Fruit fly (Drosophila melanogaster) whole organism, embryonic: ENCODE data around the gene drongo.

Experiments used
- Atf-2 ChIP-seq: fragments of 200-800 bp; sonication (Bioruptor generic); optimal IDR thresholded peaks from 2 replicates; lab custom pipeline; 2016; ENCODE audit warnings: missing biosample characterization, missing genetic modification characterization
- CG11456 ChIP-seq: fragments of 200-800 bp; sonication (Bioruptor generic); IDR thresholded peaks from 3 replicates; pipeline ENCODE4 v1.3.6; 2022; ENCODE audit warnings: missing biosample characterization, missing genetic modification characterization
- CG13296 ChIP-seq: fragments of 200-800 bp; sonication (Bioruptor generic); optimal IDR thresholded peaks from 3 replicates; lab custom pipeline; 2018; ENCODE audit warnings: missing biosample characterization, mild to moderate bottlenecking, missing genetic modification characterization
- CG13624 ChIP-seq: fragments of 200-800 bp; sonication (Bioruptor generic); optimal IDR thresholded peaks from 2 replicates; lab custom pipeline; 2016; ENCODE audit warnings: missing biosample characterization, missing genetic modification characterization
- CG13775 ChIP-seq: fragments of 200-800 bp; sonication (Bioruptor generic); optimal IDR thresholded peaks from 3 replicates; lab custom pipeline; 2017; ENCODE audit warnings: missing biosample characterization, mild to moderate bottlenecking, missing genetic modification characterization
- CG15601 ChIP-seq: fragments of 200-800 bp; sonication (Bioruptor generic); optimal IDR thresholded peaks from 3 replicates; lab custom pipeline; 2019; ENCODE audit warnings: missing biosample characterization, mild to moderate bottlenecking, missing genetic modification characterization, moderate library complexity
- CG17186 ChIP-seq: fragments of 200-800 bp; sonication (Bioruptor generic); optimal IDR thresholded peaks from 3 replicates; lab custom pipeline; 2017; ENCODE audit warnings: missing biosample characterization, missing genetic modification reagents, missing genetic modification characterization
- CG18764 ChIP-seq: fragments of 200-800 bp; sonication (Bioruptor generic); optimal IDR thresholded peaks from 3 replicates; lab custom pipeline; 2016; ENCODE audit warnings: missing biosample characterization, missing genetic modification characterization
- CG2202 ChIP-seq: fragments of 200-800 bp; sonication (Bioruptor generic); optimal IDR thresholded peaks from 2 replicates; lab custom pipeline; 2018; ENCODE audit warnings: missing biosample characterization, mild to moderate bottlenecking, missing genetic modification characterization
- CG31365 ChIP-seq: fragments of 200-800 bp; sonication (Bioruptor generic); optimal IDR thresholded peaks from 2 replicates; lab custom pipeline; 2018; ENCODE audit warnings: missing biosample characterization, mild to moderate bottlenecking, missing genetic modification characterization
- CG34224 ChIP-seq: fragments of 200-800 bp; sonication (Bioruptor generic); IDR thresholded peaks from 3 replicates; pipeline ENCODE4 v1.3.6; 2022; ENCODE audit warnings: missing biosample characterization, missing genetic modification characterization; ENCODE audit not compliant: partially characterized antibody
- CG9876 ChIP-seq: fragments of 200-800 bp; sonication (Bioruptor generic); optimal IDR thresholded peaks from 2 replicates; lab custom pipeline; 2016; ENCODE audit warnings: missing biosample characterization, missing genetic modification characterization
- CrebB ChIP-seq: fragments of 200-800 bp; sonication (Bioruptor generic); optimal IDR thresholded peaks from 3 replicates; lab custom pipeline; 2018; ENCODE audit warnings: missing biosample characterization, mild to moderate bottlenecking, missing genetic modification characterization
- Dad ChIP-seq: fragments of 200-800 bp; sonication (Bioruptor generic); optimal IDR thresholded peaks from 3 replicates; lab custom pipeline; 2016; ENCODE audit warnings: missing biosample characterization, missing genetic modification characterization
- Dip3 ChIP-seq: fragments of 200-800 bp; sonication (Bioruptor generic); optimal IDR thresholded peaks from 3 replicates; lab custom pipeline; 2016; ENCODE audit warnings: missing biosample characterization, missing genetic modification characterization
- Doc2 ChIP-seq: fragments of 200-800 bp; sonication (Bioruptor generic); IDR thresholded peaks from 2 replicates; pipeline ENCODE4 v1.3.6; 2022; ENCODE audit warnings: missing biosample characterization, missing genetic modification characterization
- Dref ChIP-seq: fragments of 200-800 bp; sonication (Bioruptor generic); IDR thresholded peaks from 2 replicates; pipeline ENCODE4 v1.3.6; 2022; ENCODE audit warnings: missing biosample characterization, missing genetic modification characterization
- E2f1 ChIP-seq: fragments of 200-800 bp; sonication (Bioruptor generic); IDR thresholded peaks from 2 replicates; pipeline ENCODE4 v1.3.6; 2022; ENCODE audit warnings: missing biosample characterization, missing genetic modification characterization
- Elba2 ChIP-seq: fragments of 200-800 bp; sonication (Bioruptor generic); optimal IDR thresholded peaks from 3 replicates; lab custom pipeline; 2016; ENCODE audit warnings: missing biosample characterization, missing genetic modification characterization
- Ets65A ChIP-seq: fragments of 200-800 bp; sonication (Bioruptor generic); peaks from one replicate; lab custom pipeline; 2016; ENCODE audit warnings: missing biosample characterization, missing genetic modification characterization
- Fer1 ChIP-seq: fragments of 200-800 bp; sonication (Bioruptor generic); optimal IDR thresholded peaks from 2 replicates; lab custom pipeline; 2017; ENCODE audit warnings: missing biosample characterization, mild to moderate bottlenecking, missing genetic modification characterization
- H15 ChIP-seq: fragments of 200-800 bp; sonication (Bioruptor generic); IDR thresholded peaks from 3 replicates; pipeline ENCODE4 v1.3.6; 2022; ENCODE audit warnings: missing biosample characterization, missing genetic modification characterization
- HLH4C ChIP-seq: fragments of 200-800 bp; sonication (Bioruptor generic); IDR thresholded peaks from 3 replicates; pipeline ENCODE4 v1.3.6; 2022; ENCODE audit warnings: missing biosample characterization, missing genetic modification characterization; ENCODE audit not compliant: partially characterized antibody
- HmgZ ChIP-seq: fragments of 200-800 bp; sonication (Bioruptor generic); optimal IDR thresholded peaks from 2 replicates; lab custom pipeline; 2018; ENCODE audit warnings: missing biosample characterization, mild to moderate bottlenecking, missing genetic modification characterization
- Lhr ChIP-seq: fragments of 200-800 bp; sonication (Bioruptor generic); optimal IDR thresholded peaks from 3 replicates; lab custom pipeline; 2017; ENCODE audit warnings: mild to moderate bottlenecking, missing biosample characterization, missing genetic modification reagents, missing genetic modification characterization
- Mrtf ChIP-seq: fragments of 200-800 bp; sonication (Bioruptor generic); IDR thresholded peaks from 3 replicates; pipeline ENCODE4 v1.3.6; 2022; ENCODE audit warnings: missing biosample characterization, missing genetic modification characterization
- Nf-YC ChIP-seq: fragments of 200-800 bp; optimal IDR thresholded peaks from 3 replicates; lab custom pipeline; 2019; ENCODE audit warnings: missing biosample characterization, mild to moderate bottlenecking, missing genetic modification characterization, moderate library complexity
- Oli ChIP-seq: fragments of 200-800 bp; sonication (Bioruptor generic); optimal IDR thresholded peaks from 2 replicates; lab custom pipeline; 2018; ENCODE audit warnings: missing biosample characterization, mild to moderate bottlenecking, missing genetic modification characterization, moderate library complexity
- Poxn ChIP-seq: fragments of 200-800 bp; sonication (Bioruptor generic); IDR thresholded peaks from 2 replicates; pipeline ENCODE4 v1.3.6; 2022; ENCODE audit warnings: missing biosample characterization, missing genetic modification characterization
- Xbp1 ChIP-seq: fragments of 200-800 bp; sonication (Bioruptor generic); optimal IDR thresholded peaks from 3 replicates; lab custom pipeline; 2016; ENCODE audit warnings: missing biosample characterization, mild to moderate bottlenecking, missing genetic modification characterization
- bigmax ChIP-seq: fragments of 200-800 bp; sonication (Bioruptor generic); optimal IDR thresholded peaks from 2 replicates; lab custom pipeline; 2018; ENCODE audit warnings: missing biosample characterization, mild to moderate bottlenecking, missing genetic modification characterization
- crc ChIP-seq: fragments of 200-800 bp; sonication (Bioruptor generic); optimal IDR thresholded peaks from 2 replicates; lab custom pipeline; 2016; ENCODE audit warnings: missing biosample characterization, missing genetic modification characterization
- dan ChIP-seq: fragments of 200-800 bp; sonication (Bioruptor generic); IDR thresholded peaks from 2 replicates; pipeline ENCODE4 v1.3.6; 2022; ENCODE audit warnings: missing biosample characterization, missing genetic modification characterization
- disco-r ChIP-seq: fragments of 200-800 bp; sonication (Bioruptor generic); optimal IDR thresholded peaks from 2 replicates; lab custom pipeline; 2016; ENCODE audit warnings: missing biosample characterization, missing genetic modification characterization
- emc ChIP-seq: fragments of 200-800 bp; sonication (Bioruptor generic); optimal IDR thresholded peaks from 2 replicates; lab custom pipeline; 2016; ENCODE audit warnings: missing biosample characterization, missing genetic modification characterization
- ewg ChIP-seq: fragments of 200-800 bp; sonication (Bioruptor generic); optimal IDR thresholded peaks from 3 replicates; lab custom pipeline; 2017; ENCODE audit warnings: mild to moderate bottlenecking, missing biosample characterization, missing genetic modification reagents, missing genetic modification characterization
- fd3F ChIP-seq: fragments of 200-800 bp; sonication (Bioruptor generic); optimal IDR thresholded peaks from 2 replicates; lab custom pipeline; 2018; ENCODE audit warnings: missing biosample characterization, mild to moderate bottlenecking, missing genetic modification characterization, moderate library complexity
- fu2 ChIP-seq: fragments of 200-800 bp; sonication (Bioruptor generic); optimal IDR thresholded peaks from 2 replicates; lab custom pipeline; 2016; ENCODE audit warnings: missing biosample characterization, missing genetic modification characterization
- gcm2 ChIP-seq: fragments of 200-800 bp; sonication (Bioruptor generic); optimal IDR thresholded peaks from 2 replicates; lab custom pipeline; 2016; ENCODE audit warnings: missing biosample characterization, missing genetic modification characterization
- hb ChIP-seq: fragments of 200-800 bp; sonication (Bioruptor generic); IDR thresholded peaks from 3 replicates; pipeline ENCODE4 v1.3.6; 2022; ENCODE audit warnings: missing biosample characterization, missing genetic modification characterization; ENCODE audit not compliant: partially characterized antibody
- jumu ChIP-seq: fragments of 200-800 bp; sonication (Bioruptor generic); optimal IDR thresholded peaks from 3 replicates; lab custom pipeline; 2016; ENCODE audit warnings: missing biosample characterization, missing genetic modification characterization
- kay ChIP-seq: fragments of 200-800 bp; sonication (Bioruptor generic); optimal IDR thresholded peaks from 2 replicates; lab custom pipeline; 2016; ENCODE audit warnings: missing biosample characterization, missing genetic modification characterization
- pzg ChIP-seq: fragments of 200-800 bp; sonication (Bioruptor generic); optimal IDR thresholded peaks from 3 replicates; lab custom pipeline; 2018; ENCODE audit warnings: missing biosample characterization, mild to moderate bottlenecking, missing genetic modification characterization, moderate library complexity
- sd ChIP-seq: fragments of 200-800 bp; sonication (Bioruptor generic); optimal IDR thresholded peaks from 3 replicates; lab custom pipeline; 2018; ENCODE audit warnings: missing biosample characterization, mild to moderate bottlenecking, missing genetic modification characterization, moderate library complexity
- slp2 ChIP-seq: fragments of 200-800 bp; sonication (Bioruptor generic); optimal IDR thresholded peaks from 2 replicates; lab custom pipeline; 2016; ENCODE audit warnings: missing biosample characterization, missing genetic modification characterization
- sug ChIP-seq: fragments of 200-800 bp; optimal IDR thresholded peaks from 2 replicates; lab custom pipeline; 2019; ENCODE audit warnings: missing biosample characterization, mild to moderate bottlenecking, missing genetic modification characterization, moderate library complexity
- tap ChIP-seq: fragments of 200-800 bp; optimal IDR thresholded peaks from 3 replicates; lab custom pipeline; 2019; ENCODE audit warnings: missing biosample characterization, mild to moderate bottlenecking, missing genetic modification characterization, moderate library complexity
- tin ChIP-seq: fragments of 200-800 bp; sonication (Bioruptor generic); optimal IDR thresholded peaks from 3 replicates; lab custom pipeline; 2016; ENCODE audit warnings: missing biosample characterization, missing genetic modification characterization
- tio ChIP-seq: fragments of 200-800 bp; sonication (Bioruptor generic); optimal IDR thresholded peaks from 2 replicates; lab custom pipeline; 2017; ENCODE audit warnings: missing biosample characterization, missing genetic modification characterization, inconsistent platforms
- tup ChIP-seq: fragments of 200-800 bp; sonication (Bioruptor generic); optimal IDR thresholded peaks from 2 replicates; lab custom pipeline; 2016; ENCODE audit warnings: missing biosample characterization, mild to moderate bottlenecking, missing genetic modification characterization, moderate library complexity

Gene drongo

DNA sequence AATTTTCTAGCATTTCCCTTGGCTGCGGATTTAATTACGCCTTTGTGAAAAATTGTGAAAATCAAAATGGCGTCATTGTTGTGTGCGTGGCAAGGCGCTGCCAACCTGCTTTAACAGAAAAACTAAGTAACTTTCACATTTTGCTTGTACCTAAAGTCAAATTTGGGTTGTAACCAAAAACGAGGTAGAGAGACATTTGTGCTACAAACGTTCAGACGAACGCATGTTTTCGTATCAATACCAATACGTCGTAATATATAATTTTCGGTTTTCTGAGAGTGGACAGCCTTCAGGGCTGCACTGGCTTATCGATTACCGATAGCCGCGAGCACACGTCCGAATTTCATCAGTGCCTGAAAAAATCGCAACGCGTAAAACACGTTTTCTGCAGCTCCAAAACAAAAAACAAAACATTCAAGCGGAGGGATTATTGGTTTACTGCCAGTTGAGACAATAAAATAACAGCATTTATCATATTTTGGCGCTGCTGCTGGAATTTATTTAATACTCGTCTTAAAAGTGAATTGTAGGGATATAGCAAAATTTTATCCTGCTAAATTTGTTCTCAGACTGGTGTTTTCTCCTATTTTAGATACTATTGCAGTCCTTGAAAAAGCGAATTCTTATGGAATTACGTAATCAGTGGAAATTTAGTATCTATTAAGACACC lies 20.0 kb upstream of the drongo start (continued):
- TF ChIP-seq CG18764 (GFP tag; lab: Kevin White, UChicago): peak; percentile 82
- TF ChIP-seq CG31365 (tag; lab: Kevin White, UChicago): no peak
- TF ChIP-seq CG17186 (GFP tag; lab: Kevin White, UChicago): peak; percentile 48
- TF ChIP-seq Fer1 (GFP tag; lab: Kevin White, UChicago): peak; percentile 57
- peak; percentile 65 for TF ChIP-seq sug (tag; lab: Kevin White, UChicago)
- TF ChIP-seq hb (GFP tag; lab: Robert Waterston, UW): no peak
- TF ChIP-seq dan (GFP tag; lab: Robert Waterston, UW): no peak
- peak; percentile 82 for TF ChIP-seq Dref (GFP tag; lab: Robert Waterston, UW)
- peak; percentile 11 for TF ChIP-seq CG13296 (GFP tag; lab: Kevin White, UChicago)
- TF ChIP-seq Lhr (GFP tag; lab: Kevin White, UChicago): peak; percentile 41
- peak; percentile 0 for TF ChIP-seq Elba2 (GFP tag; lab: Kevin White, UChicago)
- TF ChIP-seq HLH4C: 0 out of 3 replicates have a peak, but pooled peaks have one; percentile 34
- TF ChIP-seq Mrtf (GFP tag; lab: Robert Waterston, UW): peak; percentile 52; the same call in 2 of the 3 replicates
- no peak for TF ChIP-seq bigmax (GFP tag; lab: Kevin White, UChicago)
- peak; percentile 77 for TF ChIP-seq slp2
- TF ChIP-seq CG2202 (tag; lab: Kevin White, UChicago): peak; percentile 5
- TF ChIP-seq Poxn (GFP tag; lab: Robert Waterston, UW): no peak
- TF ChIP-seq gcm2 (GFP tag; lab: Kevin White, UChicago): peak; percentile 65
- peak; percentile 48 for TF ChIP-seq kay (GFP tag; lab: Kevin White, UChicago)
- TF ChIP-seq sd (tag; lab: Kevin White, UChicago): peak; percentile 92
- TF ChIP-seq tap (tag; lab: Kevin White, UChicago): no peak
- peak; percentile 49 for TF ChIP-seq Nf-YC (tag; lab: Kevin White, UChicago)
- peak; percentile 55 for TF ChIP-seq CG15601 (tag; lab: Kevin White, UChicago)
- TF ChIP-seq jumu (GFP tag; lab: Kevin White, UChicago): peak; percentile 70
- peak; percentile 34 for TF ChIP-seq emc (GFP tag; lab: Kevin White, UChicago)
- TF ChIP-seq Dad (GFP tag; lab: Kevin White, UChicago): peak; percentile 79
- peak; percentile 43 for TF ChIP-seq fd3F (GFP tag; lab: Kevin White, UChicago)
- TF ChIP-seq CG34224: no peak
- TF ChIP-seq pzg (GFP tag; lab: Kevin White, UChicago): peak; percentile 43
- peak; percentile 69; the same call in 1 of the 3 replicates for TF ChIP-seq CG11456
- TF ChIP-seq E2f1 (GFP tag; lab: Robert Waterston, UW): peak; percentile 46
- peak; percentile 71 for TF ChIP-seq Atf-2 (GFP tag; lab: Kevin White, UChicago)
- TF ChIP-seq Dip3 (GFP tag; lab: Kevin White, UChicago): peak; percentile 62
- TF ChIP-seq Doc2: no peak; the same call in 1 of the 2 replicates
- peak; percentile 65 for TF ChIP-seq HmgZ (tag; lab: Kevin White, UChicago)
- TF ChIP-seq Xbp1 (GFP tag; lab: Kevin White, UChicago): peak; percentile 76
- TF ChIP-seq CG13775 (GFP tag; lab: Kevin White, UChicago): peak; percentile 69
- TF ChIP-seq fu2 (GFP tag; lab: Kevin White, UChicago): peak; percentile 64
- peak; percentile 61 for TF ChIP-seq CG9876 (GFP tag; lab: Kevin White, UChicago)
- TF ChIP-seq tio (GFP tag; lab: Kevin White, UChicago): no peak
- TF ChIP-seq crc (GFP tag; lab: Kevin White, UChicago): peak; percentile 43
- TF ChIP-seq tup: peak; percentile 68
- TF ChIP-seq Oli (tag; lab: Kevin White, UChicago): peak; percentile 44
- TF ChIP-seq Ets65A (GFP tag; lab: Kevin White, UChicago): peak; percentile 94
- peak; percentile 54 for TF ChIP-seq ewg (GFP tag; lab: Kevin White, UChicago)
- peak; percentile 59 for TF ChIP-seq tin (GFP tag; lab: Kevin White, UChicago)
- TF ChIP-seq disco-r: peak; percentile 39
- TF ChIP-seq H15 (GFP tag; lab: Robert Waterston, UW): peak; percentile 55; the same call in 1 of the 3 replicates
- peak; percentile 16 for TF ChIP-seq CrebB (tag; lab: Kevin White, UChicago)
- TF ChIP-seq CG13624 (GFP tag; lab: Kevin White, UChicago): peak; percentile 92
